Fruit fly (Drosophila melanogaster): ENCODE data around the gene mtrm.

mtrm gene

dm6 chr3L:8372035-8372434 lies 40.8 kb upstream of the mtrm start, which contains the start of gene ImpE1 (continued):
- TF ChIP-seq ac (GFP tag; optimal IDR thresholded peaks at IDR 0.05) = no peak
- TF ChIP-seq HLH3B (GFP tag; IDR thresholded peaks at IDR 0.05) = no peak
- peak; percentile 80 for TF ChIP-seq Deaf1 (tag; optimal IDR thresholded peaks at IDR 0.05)
- TF ChIP-seq ems (GFP tag; optimal IDR thresholded peaks at IDR 0.05) = no peak
- TF ChIP-seq Ets65A (GFP tag) = peak; percentile 35
- no peak for TF ChIP-seq GATAe (GFP tag; conservative IDR thresholded peaks at IDR 0.05)
- no peak for TF ChIP-seq CG14667 (GFP tag; IDR thresholded peaks at IDR 0.05)
- TF ChIP-seq crc (GFP tag; optimal IDR thresholded peaks at IDR 0.05) = no peak
- TF ChIP-seq CG6175 (GFP tag; IDR thresholded peaks at IDR 0.05) = peak; percentile 75; the same call in 2 of the 3 replicates

- TF ChIP-seq CG15269 (tag; optimal IDR thresholded peaks at IDR 0.05) = peak; percentile 70
- TF ChIP-seq CG1602 (GFP tag; optimal IDR thresholded peaks at IDR 0.05) = no peak
- TF ChIP-seq CG11247 (GFP tag; IDR thresholded peaks at IDR 0.05) = 0 out of 2 replicates have a peak, but pooled peaks have one; percentile 38
- TF ChIP-seq Blimp-1 (GFP tag; optimal IDR thresholded peaks at IDR 0.05) = peak; percentile 65
- peak; percentile 96 for TF ChIP-seq sqz (GFP tag; optimal IDR thresholded peaks at IDR 0.05)
- peak; percentile 14 for TF ChIP-seq sd (tag; optimal IDR thresholded peaks at IDR 0.05)
- peak; percentile 62 for TF ChIP-seq Ets65A (GFP tag)
- TF ChIP-seq Hr78 (GFP tag; optimal IDR thresholded peaks at IDR 0.05) = peak in 1 of 2 experiments; percentile 47
- TF ChIP-seq gsb (GFP tag; IDR thresholded peaks at IDR 0.05) = no peak
- TF ChIP-seq kni (GFP tag; optimal IDR thresholded peaks at IDR 0.05) = peak; percentile 20
- TF ChIP-seq CG9215 (GFP tag; IDR thresholded peaks at IDR 0.05) = no peak
- peak; percentile 76 for TF ChIP-seq pros (GFP tag; optimal IDR thresholded peaks at IDR 0.05)
- peak; percentile 11 for TF ChIP-seq sens (GFP tag)
Observed at dm6 chr3L:8374107-8374506, 38.7 kb upstream of the mtrm start.

dm6 chr3L:8379161-8379560 lies 33.7 kb upstream of the mtrm start:
- TF ChIP-seq CG43689 (GFP tag; IDR thresholded peaks at IDR 0.05) = no peak
- peak; percentile 7 for TF ChIP-seq Asciz (GFP tag; optimal IDR thresholded peaks at IDR 0.05)
- TF ChIP-seq gem (tag; optimal IDR thresholded peaks at IDR 0.05) = peak; percentile 2
- TF ChIP-seq CG6254 (GFP tag; optimal IDR thresholded peaks at IDR 0.05) = peak; percentile 29
- no peak for TF ChIP-seq Myb (GFP tag; optimal IDR thresholded peaks at IDR 0.05)
- TF ChIP-seq CG4617 (GFP tag; optimal IDR thresholded peaks at IDR 0.05; ENCODE audit: borderline replicate concordance) = no peak
- TF ChIP-seq gfzf (GFP tag; optimal IDR thresholded peaks at IDR 0.05) = no peak
- TF ChIP-seq CG3847 (GFP tag; IDR thresholded peaks at IDR 0.05) = no peak
- peak; percentile 46 for TF ChIP-seq CG14710 (tag; optimal IDR thresholded peaks at IDR 0.05)
- TF ChIP-seq Dll (GFP tag; IDR thresholded peaks at IDR 0.05; ENCODE audit: partially characterized antibody) = no peak
- no peak for TF ChIP-seq CG11085 (GFP tag; IDR thresholded peaks at IDR 0.05)
- TF ChIP-seq seq (GFP tag; IDR thresholded peaks at IDR 0.05) = no peak
- no peak for TF ChIP-seq ase (GFP tag; IDR thresholded peaks at IDR 0.05)
- no peak for TF ChIP-seq CG10366 (GFP tag; IDR thresholded peaks at IDR 0.05)
- TF ChIP-seq Aef1 (GFP tag; IDR thresholded peaks at IDR 0.05) = no peak
- peak in 1 of 2 experiments; percentile 62 for TF ChIP-seq bsh (GFP tag; optimal IDR thresholded peaks at IDR 0.05)
- TF ChIP-seq slbo (GFP tag; IDR thresholded peaks at IDR 0.05) = peak; percentile 27; the same call in 1 of the 2 replicates
- no peak for TF ChIP-seq ind (GFP tag; optimal IDR thresholded peaks at IDR 0.05)
- 0 out of 3 replicates have a peak, but pooled peaks have one; percentile 24 for TF ChIP-seq zfh1 (GFP tag; IDR thresholded peaks at IDR 0.05)
- no peak for TF ChIP-seq Ravus (GFP tag; IDR thresholded peaks at IDR 0.05)
- TF ChIP-seq CoRest (tag; optimal IDR thresholded peaks at IDR 0.05) = no peak
- TF ChIP-seq chm (GFP tag; IDR thresholded peaks at IDR 0.05) = peak; percentile 27; the same call in 1 of the 2 replicates
- no peak for TF ChIP-seq cg (GFP tag; optimal IDR thresholded peaks at IDR 0.05)
- TF ChIP-seq H2.0 (GFP tag; IDR thresholded peaks at IDR 0.05) = no peak
- no peak for TF ChIP-seq Optix (GFP tag; IDR thresholded peaks at IDR 0.05)
- TF ChIP-seq tap (tag; optimal IDR thresholded peaks at IDR 0.05) = no peak
- no peak for TF ChIP-seq B-H2 (GFP tag; optimal IDR thresholded peaks at IDR 0.05)
- no peak for TF ChIP-seq lbe (GFP tag; optimal IDR thresholded peaks at IDR 0.05)
- TF ChIP-seq gce (GFP tag; IDR thresholded peaks at IDR 0.05) = no peak
